Fruit fly (Drosophila melanogaster): ENCODE results near the gene elg1.

Gene elg1

dm6 chr3L:16100059-16100458 is 31.8 kb upstream of the elg1 start, which contains the start of gene IleRS-m:
IleRS-m (plus strand) TSS chr3L:16100280.
- TF ChIP-seq E2f2 (GFP tag; IDR thresholded peaks at IDR 0.05) (peak; percentile 96), MESR4 (GFP tag; optimal IDR thresholded peaks at IDR 0.05) (peak; percentile 20), dysf (GFP tag; IDR thresholded peaks at IDR 0.05) (no peak), Xbp1 (GFP tag; optimal IDR thresholded peaks at IDR 0.05) (no peak), CG12659 (GFP tag; optimal IDR thresholded peaks at IDR 0.05) (no peak), Nf-YB (GFP tag; optimal IDR thresholded peaks at IDR 0.05) (no peak), ato (GFP tag; IDR thresholded peaks at IDR 0.05; ENCODE audit: partially characterized antibody) (no peak), Ets97D (GFP tag; optimal IDR thresholded peaks at IDR 0.05) (no peak), Dp (GFP tag; optimal IDR thresholded peaks at IDR 0.05) (peak; percentile 90), CG34376 (GFP tag; optimal IDR thresholded peaks at IDR 0.05) (no peak), Dll (GFP tag; IDR thresholded peaks at IDR 0.05; ENCODE audit: partially characterized antibody) (0 out of 4 replicates have a peak, but pooled peaks have one; percentile 11), CG7271 (tag; optimal IDR thresholded peaks at IDR 0.05) (no peak), tup (GFP tag; optimal IDR thresholded peaks at IDR 0.05) (no peak), CG9437 (GFP tag; optimal IDR thresholded peaks at IDR 0.05) (peak; percentile 98), CG17802 (tag; optimal IDR thresholded peaks at IDR 0.05) (peak; percentile 99), CG6175 (GFP tag; IDR thresholded peaks at IDR 0.05) (no peak), sc (optimal IDR thresholded peaks at IDR 0.05) (no peak), sc (GFP tag; optimal IDR thresholded peaks at IDR 0.05) (no peak), z (GFP tag; IDR thresholded peaks at IDR 0.05) (no peak), pzg (GFP tag; optimal IDR thresholded peaks at IDR 0.05) (peak; percentile 39), CG17385 (GFP tag; optimal IDR thresholded peaks at IDR 0.05) (peak; percentile 96), MBD-R2 (GFP tag; IDR thresholded peaks at IDR 0.05) (peak; percentile 76), crp (GFP tag; optimal IDR thresholded peaks at IDR 0.05) (peak; percentile 53 to 89), fd96Cb (tag; optimal IDR thresholded peaks at IDR 0.05) (no peak), jing (GFP tag; optimal IDR thresholded peaks at IDR 0.05) (no peak), Bdp1 (GFP tag; optimal IDR thresholded peaks at IDR 0.05) (no peak), CG3281 (GFP tag; optimal IDR thresholded peaks at IDR 0.05) (no peak), CG34224 (GFP tag; IDR thresholded peaks at IDR 0.05; ENCODE audit: partially characterized antibody) (0 out of 3 replicates have a peak, but pooled peaks have one; percentile 27), schlank (tag; optimal IDR thresholded peaks at IDR 0.05) (no peak), Fer2 (tag; optimal IDR thresholded peaks at IDR 0.05) (no peak), sens-2 (GFP tag; IDR thresholded peaks at IDR 0.05) (no peak), CG15514 (GFP tag; optimal IDR thresholded peaks at IDR 0.05) (peak; percentile 87), CG7556 (GFP tag; optimal IDR thresholded peaks at IDR 0.05) (no peak)

- TF ChIP-seq tll (GFP tag; optimal IDR thresholded peaks at IDR 0.05) (no peak), lov (optimal IDR thresholded peaks at IDR 0.05) (no peak), lov (GFP tag; IDR thresholded peaks at IDR 0.05) (peak; percentile 74; the same call in 1 of the 3 replicates), lilli (GFP tag; optimal IDR thresholded peaks at IDR 0.05) (peak; percentile 93), Blimp-1 (GFP tag; optimal IDR thresholded peaks at IDR 0.05) (no peak), stwl (tag; optimal IDR thresholded peaks at IDR 0.05) (peak; percentile 56), CG8765 (GFP tag; IDR thresholded peaks at IDR 0.05) (peak; percentile 75), twi (tag; optimal IDR thresholded peaks at IDR 0.05) (no peak), crol (GFP tag; IDR thresholded peaks at IDR 0.05) (0 out of 2 replicates have a peak, but pooled peaks have one; percentile 17), sim (GFP tag; IDR thresholded peaks at IDR 0.05) (peak; percentile 60; the same call in 1 of the 2 replicates), fru (optimal IDR thresholded peaks at IDR 0.05) (no peak), tgo (GFP tag; IDR thresholded peaks at IDR 0.05) (peak; percentile 80), maf-S (GFP tag; optimal IDR thresholded peaks at IDR 0.05) (peak; percentile 83), mirr (GFP tag; optimal IDR thresholded peaks at IDR 0.05) (no peak), Sox100B (GFP tag; optimal IDR thresholded peaks at IDR 0.05) (no peak), Neu2 (GFP tag; optimal IDR thresholded peaks at IDR 0.05; ENCODE audit: borderline replicate concordance) (peak; percentile 74), Dp (GFP tag; optimal IDR thresholded peaks at IDR 0.05) (peak; percentile 44), ewg (GFP tag; optimal IDR thresholded peaks at IDR 0.05) (peak; percentile 63), GATAe (GFP tag; conservative IDR thresholded peaks at IDR 0.05) (peak; percentile 46), Hsf (GFP tag; optimal IDR thresholded peaks at IDR 0.05) (peak; percentile 91)
Observed at dm6 chr3L:16105528-16105927, 26.3 kb upstream of the elg1 start, which contains the start of the genes IntS9 and CG43295. IntS9 (minus strand) TSS chr3L:16105627. CG43295 (plus strand) TSS chr3L:16105852.
